Fruit fly (Drosophila melanogaster) whole organism, embryonic: ENCODE results near the gene CG14054.

Experiments used
- BEAF-32 ChIP-seq: fragments of 200-800 bp; sonication (Bioruptor generic); optimal IDR thresholded peaks from 3 replicates; lab custom pipeline; 2017; ENCODE audit warnings: missing biosample characterization, missing genetic modification characterization, mild to moderate bottlenecking, moderate library complexity, missing genetic modification reagents
- CG10274 ChIP-seq: fragments of 200-800 bp; sonication (Bioruptor generic); optimal IDR thresholded peaks from 3 replicates; lab custom pipeline; 2017; ENCODE audit warnings: missing biosample characterization, mild to moderate bottlenecking, missing genetic modification characterization
- CG11456 ChIP-seq: fragments of 200-800 bp; sonication (Bioruptor generic); IDR thresholded peaks from 3 replicates; pipeline ENCODE4 v1.3.6; 2022; ENCODE audit warnings: missing biosample characterization, missing genetic modification characterization
- CG14441 ChIP-seq: fragments of 200-800 bp; sonication (Bioruptor generic); IDR thresholded peaks from 2 replicates; pipeline ENCODE4 v1.3.6; 2022; ENCODE audit warnings: missing biosample characterization, missing genetic modification characterization
- CG1647 ChIP-seq: fragments of 200-800 bp; sonication (Bioruptor generic); optimal IDR thresholded peaks from 3 replicates; lab custom pipeline; 2016; ENCODE audit warnings: missing biosample characterization, missing genetic modification characterization
- CG17385 ChIP-seq: fragments of 200-800 bp; sonication (Bioruptor generic); optimal IDR thresholded peaks from 3 replicates; lab custom pipeline; 2018; ENCODE audit warnings: missing biosample characterization, mild to moderate bottlenecking, missing genetic modification characterization
- CG2875 ChIP-seq: fragments of 200-800 bp; sonication (Bioruptor generic); optimal IDR thresholded peaks from 2 replicates; lab custom pipeline; 2017; ENCODE audit warnings: missing biosample characterization, mild to moderate bottlenecking, missing genetic modification characterization, missing genetic modification reagents
- CG3065 ChIP-seq: fragments of 200-800 bp; sonication (Bioruptor generic); optimal IDR thresholded peaks from 2 replicates; lab custom pipeline; 2016; ENCODE audit warnings: missing biosample characterization, missing genetic modification characterization
- CG31388 ChIP-seq: fragments of 200-800 bp; sonication (Bioruptor generic); optimal IDR thresholded peaks from 2 replicates; lab custom pipeline; 2016; ENCODE audit warnings: missing biosample characterization, missing genetic modification characterization
- CG33213 ChIP-seq: fragments of 200-800 bp; sonication (Bioruptor generic); optimal IDR thresholded peaks from 3 replicates; lab custom pipeline; 2016; ENCODE audit warnings: missing biosample characterization, missing genetic modification characterization
- CG4404 ChIP-seq: fragments of 200-800 bp; sonication (Bioruptor generic); IDR thresholded peaks from 2 replicates; pipeline ENCODE4 v1.3.6; 2022; ENCODE audit warnings: missing biosample characterization, missing genetic modification characterization
- CG6683 ChIP-seq: fragments of 200-800 bp; sonication (Bioruptor generic); optimal IDR thresholded peaks from 2 replicates; lab custom pipeline; 2017; ENCODE audit warnings: missing biosample characterization, mild to moderate bottlenecking, missing genetic modification characterization, missing genetic modification reagents
- CG8290 ChIP-seq, 3 experiments: fragments of 200-800 bp; sonication (Bioruptor generic); optimal IDR thresholded peaks; 2 replicates each; lab custom pipeline; 2016 to 2019; ENCODE audit warnings: missing biosample characterization in 3 of 3, missing genetic modification characterization in 3 of 3, mild to moderate bottlenecking in 2 of 3, moderate library complexity in 1 of 3
- CG9932 ChIP-seq: fragments of 200-800 bp; sonication (Bioruptor generic); IDR thresholded peaks from 2 replicates; pipeline ENCODE4 v1.3.6; 2022; ENCODE audit warnings: missing biosample characterization, missing genetic modification characterization
- D19A ChIP-seq: fragments of 200-800 bp; optimal IDR thresholded peaks from 3 replicates; lab custom pipeline; 2019; ENCODE audit warnings: missing biosample characterization, mild to moderate bottlenecking, missing genetic modification characterization, moderate library complexity
- Dfd ChIP-seq, 2 experiments: fragments of >200 bp; optimal IDR thresholded peaks; 2 replicates each; lab custom pipeline; 2017; ENCODE audit warnings: missing biosample characterization in 2 of 2, missing genetic modification characterization in 2 of 2
- Doc2 ChIP-seq: fragments of 200-800 bp; sonication (Bioruptor generic); IDR thresholded peaks from 2 replicates; pipeline ENCODE4 v1.3.6; 2022; ENCODE audit warnings: missing biosample characterization, missing genetic modification characterization
- Drgx ChIP-seq: fragments of 200-800 bp; sonication (Bioruptor generic); IDR thresholded peaks from 2 replicates; pipeline ENCODE4 v1.3.6; 2022; ENCODE audit warnings: missing biosample characterization, missing genetic modification characterization
- Elba2 ChIP-seq: fragments of 200-800 bp; sonication (Bioruptor generic); optimal IDR thresholded peaks from 3 replicates; lab custom pipeline; 2016; ENCODE audit warnings: missing biosample characterization, missing genetic modification characterization
- Fer3 ChIP-seq: fragments of 200-800 bp; sonication (Bioruptor generic); optimal IDR thresholded peaks from 2 replicates; lab custom pipeline; 2018; ENCODE audit warnings: missing biosample characterization, mild to moderate bottlenecking, missing genetic modification characterization, moderate library complexity
- GATAe ChIP-seq: fragments of 200-800 bp; sonication (Bioruptor generic); conservative IDR thresholded peaks from 2 replicates; pipeline ENCODE4 v1.3.6; 2022; ENCODE audit warnings: missing biosample characterization, missing genetic modification characterization
- H15 ChIP-seq: fragments of 200-800 bp; sonication (Bioruptor generic); IDR thresholded peaks from 3 replicates; pipeline ENCODE4 v1.3.6; 2022; ENCODE audit warnings: missing biosample characterization, missing genetic modification characterization
- Hsf ChIP-seq: fragments of 200-800 bp; sonication (Bioruptor generic); optimal IDR thresholded peaks from 3 replicates; lab custom pipeline; 2016; ENCODE audit warnings: missing biosample characterization, missing genetic modification characterization
- Mad ChIP-seq: fragments of 200-800 bp; sonication (Bioruptor generic); optimal IDR thresholded peaks from 2 replicates; lab custom pipeline; 2016; ENCODE audit warnings: missing biosample characterization, missing genetic modification characterization
- NC2α ChIP-seq: fragments of 200-800 bp; sonication (Bioruptor generic); optimal IDR thresholded peaks from 2 replicates; lab custom pipeline; 2016; ENCODE audit warnings: missing biosample characterization, missing genetic modification characterization
- Nf-YC ChIP-seq: fragments of 200-800 bp; optimal IDR thresholded peaks from 3 replicates; lab custom pipeline; 2019; ENCODE audit warnings: missing biosample characterization, mild to moderate bottlenecking, missing genetic modification characterization, moderate library complexity
- Oaz ChIP-seq: fragments of 200-800 bp; sonication (Bioruptor generic); IDR thresholded peaks from 2 replicates; pipeline ENCODE4 v1.3.6; 2022; ENCODE audit warnings: missing biosample characterization, missing genetic modification characterization
- Opbp ChIP-seq: fragments of 200-800 bp; sonication (Bioruptor generic); IDR thresholded peaks from 3 replicates; pipeline ENCODE4 v1.3.6; 2022; ENCODE audit warnings: missing biosample characterization, missing genetic modification characterization; ENCODE audit not compliant: partially characterized antibody
- Poxn ChIP-seq: fragments of 200-800 bp; sonication (Bioruptor generic); IDR thresholded peaks from 2 replicates; pipeline ENCODE4 v1.3.6; 2022; ENCODE audit warnings: missing biosample characterization, missing genetic modification characterization
- amos ChIP-seq: fragments of 200-800 bp; sonication (Bioruptor generic); IDR thresholded peaks from 2 replicates; pipeline ENCODE4 v1.3.6; 2022; ENCODE audit warnings: missing biosample characterization, missing genetic modification characterization; ENCODE audit not compliant: partially characterized antibody
- cg ChIP-seq: fragments of 200-800 bp; sonication (Bioruptor generic); optimal IDR thresholded peaks from 3 replicates; lab custom pipeline; 2019; ENCODE audit warnings: missing biosample characterization, mild to moderate bottlenecking, missing genetic modification characterization, moderate library complexity
- chn ChIP-seq: fragments of 200-800 bp; sonication (Bioruptor generic); optimal IDR thresholded peaks from 2 replicates; lab custom pipeline; 2016; ENCODE audit warnings: missing biosample characterization, missing genetic modification characterization
- crc ChIP-seq: fragments of 200-800 bp; sonication (Bioruptor generic); optimal IDR thresholded peaks from 2 replicates; lab custom pipeline; 2016; ENCODE audit warnings: missing biosample characterization, missing genetic modification characterization
- danr ChIP-seq: fragments of 200-800 bp; sonication (Bioruptor generic); IDR thresholded peaks from 2 replicates; pipeline ENCODE4 v1.3.6; 2022; ENCODE audit warnings: missing biosample characterization, missing genetic modification characterization
- dpn ChIP-seq, 2 experiments: fragments of 200-800 bp; sonication (Bioruptor generic); optimal IDR thresholded peaks; 3 replicates each; lab custom pipeline; 2016; ENCODE audit warnings: missing biosample characterization in 2 of 2, missing genetic modification characterization in 2 of 2
- emc ChIP-seq: fragments of 200-800 bp; sonication (Bioruptor generic); optimal IDR thresholded peaks from 2 replicates; lab custom pipeline; 2016; ENCODE audit warnings: missing biosample characterization, missing genetic modification characterization
- exex ChIP-seq: fragments of 200-800 bp; sonication (Bioruptor generic); optimal IDR thresholded peaks from 4 replicates; lab custom pipeline; 2018; ENCODE audit warnings: missing biosample characterization, mild to moderate bottlenecking, missing genetic modification characterization, moderate library complexity
- hbn ChIP-seq: fragments of 200-800 bp; sonication (Bioruptor generic); IDR thresholded peaks from 2 replicates; pipeline ENCODE4 v1.3.6; 2022; ENCODE audit warnings: missing biosample characterization, missing genetic modification characterization; ENCODE audit not compliant: partially characterized antibody
- kay ChIP-seq: fragments of 200-800 bp; sonication (Bioruptor generic); optimal IDR thresholded peaks from 2 replicates; lab custom pipeline; 2016; ENCODE audit warnings: missing biosample characterization, missing genetic modification characterization
- klu ChIP-seq: fragments of 200-800 bp; sonication (Bioruptor generic); IDR thresholded peaks from 2 replicates; pipeline ENCODE4 v1.3.6; 2022; ENCODE audit warnings: missing biosample characterization, missing genetic modification characterization
- mirr ChIP-seq: fragments of 200-800 bp; sonication (Bioruptor generic); optimal IDR thresholded peaks from 3 replicates; lab custom pipeline; 2018; ENCODE audit warnings: missing biosample characterization, mild to moderate bottlenecking, missing genetic modification characterization
- nmo ChIP-seq: fragments of 200-800 bp; sonication (Bioruptor generic); optimal IDR thresholded peaks from 2 replicates; lab custom pipeline; 2018; ENCODE audit warnings: missing biosample characterization, mild to moderate bottlenecking, missing genetic modification characterization, moderate library complexity
- pnt ChIP-seq: fragments of 200-800 bp; sonication (Bioruptor generic); optimal IDR thresholded peaks from 3 replicates; lab custom pipeline; 2016; ENCODE audit warnings: missing biosample characterization, missing genetic modification characterization
- ranshi ChIP-seq: fragments of 200-800 bp; sonication (Bioruptor generic); IDR thresholded peaks from 2 replicates; pipeline ENCODE4 v1.3.6; 2022; ENCODE audit warnings: missing biosample characterization, missing genetic modification characterization
- ro ChIP-seq: fragments of 200-800 bp; sonication (Bioruptor generic); IDR thresholded peaks from 2 replicates; pipeline ENCODE4 v1.3.6; 2022; ENCODE audit warnings: missing biosample characterization, missing genetic modification characterization
- shn ChIP-seq: fragments of 200-800 bp; sonication (Bioruptor generic); optimal IDR thresholded peaks from 3 replicates; lab custom pipeline; 2016; ENCODE audit warnings: missing biosample characterization, missing genetic modification characterization
- sr ChIP-seq: fragments of 200-800 bp; sonication (Bioruptor generic); IDR thresholded peaks from 3 replicates; pipeline ENCODE4 v1.3.6; 2022; ENCODE audit warnings: missing biosample characterization, missing genetic modification characterization
- stc ChIP-seq: fragments of 200-800 bp; sonication (Bioruptor generic); IDR thresholded peaks from 2 replicates; pipeline ENCODE4 v1.3.6; 2022; ENCODE audit warnings: missing biosample characterization, missing genetic modification characterization
- trem ChIP-seq: fragments of 200-800 bp; optimal IDR thresholded peaks from 3 replicates; lab custom pipeline; 2019; ENCODE audit warnings: missing biosample characterization, mild to moderate bottlenecking, missing genetic modification characterization, moderate library complexity

Gene CG14054

DNA sequence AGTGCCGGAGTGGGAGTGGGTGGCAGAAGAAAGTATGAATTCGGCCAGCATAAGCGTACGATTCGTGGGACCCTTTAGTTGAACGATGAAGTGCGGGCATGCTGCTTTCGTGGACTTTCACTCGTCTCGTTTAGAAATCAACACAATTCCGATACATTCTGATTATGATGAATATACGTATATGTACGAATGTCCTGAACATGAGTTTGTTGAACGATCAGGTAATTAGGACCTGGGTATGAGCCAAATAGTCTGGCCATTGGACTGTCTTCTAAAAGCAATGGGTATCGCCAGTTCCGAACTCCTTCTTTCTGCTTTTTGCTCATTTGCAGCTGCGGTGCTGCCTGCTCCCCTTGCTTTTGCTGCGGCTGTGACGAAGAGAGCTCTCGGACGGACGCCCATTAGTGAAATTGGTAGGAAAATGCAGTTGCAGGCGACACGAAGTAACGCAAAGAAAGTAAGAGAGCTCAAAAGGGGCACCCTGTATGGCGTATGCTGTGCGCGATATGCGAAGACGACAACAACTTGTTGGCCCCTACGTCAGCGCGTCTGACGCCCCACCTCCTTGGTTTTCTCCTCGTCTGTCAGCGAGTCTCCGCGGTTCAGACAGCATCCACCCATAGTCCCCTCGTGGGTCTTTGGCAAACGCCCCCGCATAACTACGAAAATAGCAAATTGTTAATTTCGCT, 29.2 kb downstream of the CG14054 start (continued):
- TF ChIP-seq Opbp (GFP tag; lab: Robert Waterston, UW) (no peak), NC2α (GFP tag; lab: Kevin White, UChicago) (no peak), ranshi (GFP tag; lab: Robert Waterston, UW) (no peak), CG10274 (GFP tag; lab: Kevin White, UChicago) (no peak), CG33213 (GFP tag; lab: Kevin White, UChicago) (no peak), trem (tag; lab: Kevin White, UChicago) (no peak), Elba2 (no peak), CG3065 (GFP tag; lab: Kevin White, UChicago) (no peak), shn (GFP tag; lab: Kevin White, UChicago) (peak; percentile 17), Drgx (no peak), nmo (GFP tag; lab: Kevin White, UChicago) (peak; percentile 30), D19A (tag; lab: Kevin White, UChicago) (peak; percentile 5), exex (tag; lab: Kevin White, UChicago) (no peak), amos (no peak)

- TF ChIP-seq stc (GFP tag; lab: Robert Waterston, UW): no peak
- no peak for TF ChIP-seq GATAe (GFP tag; lab: Robert Waterston, UW)
- no peak for TF ChIP-seq Doc2 (GFP tag; lab: Robert Waterston, UW)
- TF ChIP-seq amos: no peak; the same call in 1 of the 2 replicates
- no peak for TF ChIP-seq CG31388 (GFP tag; lab: Kevin White, UChicago)
- peak; percentile 13; the same call in 1 of the 2 replicates for TF ChIP-seq Drgx
- TF ChIP-seq ro (GFP tag; lab: Robert Waterston, UW): no peak
- TF ChIP-seq CG8290 (GFP tag; optimal IDR thresholded peaks at IDR 0.05; lab: Kevin White, UChicago): no peak
- TF ChIP-seq CG8290 (tag; optimal IDR thresholded peaks at IDR 0.05; lab: Kevin White, UChicago): peak in 1 of 2 experiments; percentile 56
- no peak for TF ChIP-seq emc (GFP tag; lab: Kevin White, UChicago)
- TF ChIP-seq Mad (GFP tag; lab: Kevin White, UChicago): no peak
- peak; percentile 13 for TF ChIP-seq CG2875 (GFP tag; lab: Kevin White, UChicago)
- no peak for TF ChIP-seq NC2α (GFP tag; lab: Kevin White, UChicago)
- TF ChIP-seq hbn (GFP tag; lab: Robert Waterston, UW): no peak
- TF ChIP-seq CG1647 (GFP tag; lab: Kevin White, UChicago): no peak
- no peak for TF ChIP-seq pnt (GFP tag; lab: Kevin White, UChicago)
- TF ChIP-seq Oaz (GFP tag; lab: Robert Waterston, UW): no peak
- TF ChIP-seq mirr (GFP tag; lab: Kevin White, UChicago): no peak
- TF ChIP-seq cg (GFP tag; lab: Kevin White, UChicago): peak; percentile 32
- TF ChIP-seq crc (GFP tag; lab: Kevin White, UChicago): no peak
- no peak for TF ChIP-seq klu (GFP tag; lab: Robert Waterston, UW)
- no peak for TF ChIP-seq CG6683 (GFP tag; lab: Kevin White, UChicago)
- peak; percentile 32 for TF ChIP-seq CG17385 (GFP tag; lab: Kevin White, UChicago)
- TF ChIP-seq sr (GFP tag; lab: Robert Waterston, UW): peak; percentile 77
- TF ChIP-seq Fer3 (tag; lab: Kevin White, UChicago): no peak
- peak; percentile 17 for TF ChIP-seq chn (GFP tag; lab: Kevin White, UChicago)
- TF ChIP-seq dpn (GFP tag; optimal IDR thresholded peaks at IDR 0.05; lab: Kevin White, UChicago): no peak
- no peak for TF ChIP-seq kay (GFP tag; lab: Kevin White, UChicago)
- TF ChIP-seq CG11456 (GFP tag; lab: Robert Waterston, UW): no peak
- TF ChIP-seq CG4404 (GFP tag; lab: Robert Waterston, UW): no peak
- TF ChIP-seq CG14441 (GFP tag; lab: Robert Waterston, UW): no peak
- TF ChIP-seq Hsf (GFP tag; lab: Kevin White, UChicago): no peak
- TF ChIP-seq CG9932: no peak
- TF ChIP-seq Poxn (GFP tag; lab: Robert Waterston, UW): no peak
- peak; percentile 7 for TF ChIP-seq Nf-YC
- TF ChIP-seq Dfd (GFP tag; optimal IDR thresholded peaks at IDR 0.05; lab: Kevin White, UChicago): no peak
- TF ChIP-seq BEAF-32 (GFP tag; lab: Kevin White, UChicago): no peak
- no peak for TF ChIP-seq danr (GFP tag; lab: Robert Waterston, UW)
- TF ChIP-seq H15 (GFP tag; lab: Robert Waterston, UW): no peak
- no peak for TF ChIP-seq CG33213 (GFP tag; lab: Kevin White, UChicago)
These were observed 29.8 kb downstream of the CG14054 start for dm6 chrX:2036383-2036782.
